Fruit fly (Drosophila melanogaster): ENCODE data around the gene CG43134.

The CG43134 gene

dm6 chrX:4200612-4201011, 46.5 kb upstream of the CG43134 start (continued):
- TF ChIP-seq dac (GFP tag; optimal IDR thresholded peaks at IDR 0.05) (no peak), topi (GFP tag; optimal IDR thresholded peaks at IDR 0.05) (no peak), Smox (GFP tag; optimal IDR thresholded peaks at IDR 0.05) (no peak), Hr4 (GFP tag; optimal IDR thresholded peaks at IDR 0.05) (no peak), CG32006 (GFP tag; optimal IDR thresholded peaks at IDR 0.05) (no peak), dsx (GFP tag; optimal IDR thresholded peaks at IDR 0.05; ENCODE audit: poor library complexity, severe bottlenecking) (peak; percentile 35), Sox102F (GFP tag; optimal IDR thresholded peaks at IDR 0.05) (no peak), CG16779 (tag; optimal IDR thresholded peaks at IDR 0.05) (no peak), Ets21C (GFP tag; optimal IDR thresholded peaks at IDR 0.05) (no peak), CG31627 (GFP tag; optimal IDR thresholded peaks at IDR 0.05) (no peak), eg (GFP tag; IDR thresholded peaks at IDR 0.05) (no peak), cyc (GFP tag; optimal IDR thresholded peaks at IDR 0.05) (no peak), CG11762 (GFP tag; optimal IDR thresholded peaks at IDR 0.05; ENCODE audit: insufficient read depth) (no peak), Met (GFP tag; optimal IDR thresholded peaks at IDR 0.05) (no peak), Eip93F (GFP tag; optimal IDR thresholded peaks at IDR 0.05) (no peak), CG34406 (GFP tag; optimal IDR thresholded peaks at IDR 0.05) (no peak), net (GFP tag; optimal IDR thresholded peaks at IDR 0.05) (no peak), CG3919 (GFP tag; optimal IDR thresholded peaks at IDR 0.05) (no peak), spab (GFP tag; optimal IDR thresholded peaks at IDR 0.05) (peak; percentile 29), pdm3 (GFP tag; optimal IDR thresholded peaks at IDR 0.05) (no peak), Ets96B (tag; optimal IDR thresholded peaks at IDR 0.05) (peak; percentile 21), CG7368 (GFP tag; optimal IDR thresholded peaks at IDR 0.05) (no peak), OdsH (GFP tag; optimal IDR thresholded peaks at IDR 0.05) (no peak), CG10669 (GFP tag; optimal IDR thresholded peaks at IDR 0.05) (no peak), Eip78C (GFP tag) (no peak), fkh (GFP tag; optimal IDR thresholded peaks at IDR 0.05) (no peak), Gug (GFP tag; IDR thresholded peaks at IDR 0.05) (no peak), CG1621 (tag; optimal IDR thresholded peaks at IDR 0.05) (no peak), Sox14 (GFP tag; optimal IDR thresholded peaks at IDR 0.05) (peak; percentile 21), svp (GFP tag) (no peak)

DNA sequence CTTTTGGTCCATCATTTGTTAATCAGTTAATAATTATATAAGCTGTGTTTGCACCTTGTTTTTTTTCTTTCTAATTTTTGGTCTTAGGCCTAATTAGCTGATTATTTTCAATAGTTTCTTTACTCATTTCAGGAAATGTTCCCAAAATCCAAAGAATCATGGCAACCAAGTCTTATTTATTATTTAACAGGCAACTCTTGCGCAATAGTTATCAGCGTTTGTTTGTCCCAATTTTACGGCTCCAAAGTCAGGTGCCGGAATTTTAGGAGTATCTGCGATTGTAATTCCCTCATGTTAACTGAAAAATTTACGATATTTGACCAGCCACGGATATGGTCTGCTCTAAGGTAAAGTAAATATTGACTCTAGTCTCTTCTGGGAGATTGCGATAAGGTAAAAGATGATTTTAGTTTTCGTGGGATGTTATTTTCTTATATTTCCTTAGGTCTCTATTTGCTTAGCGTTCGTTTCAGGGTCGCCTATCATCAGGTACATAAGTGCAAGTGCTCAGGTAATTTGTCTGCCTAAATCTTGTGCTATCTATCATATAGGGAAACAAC, 44.8 kb upstream of the CG43134 start:
- TF ChIP-seq fkh (GFP tag; optimal IDR thresholded peaks at IDR 0.05) = peak; percentile 89
- no peak for TF ChIP-seq fd85E (GFP tag; optimal IDR thresholded peaks at IDR 0.05)

DNA sequence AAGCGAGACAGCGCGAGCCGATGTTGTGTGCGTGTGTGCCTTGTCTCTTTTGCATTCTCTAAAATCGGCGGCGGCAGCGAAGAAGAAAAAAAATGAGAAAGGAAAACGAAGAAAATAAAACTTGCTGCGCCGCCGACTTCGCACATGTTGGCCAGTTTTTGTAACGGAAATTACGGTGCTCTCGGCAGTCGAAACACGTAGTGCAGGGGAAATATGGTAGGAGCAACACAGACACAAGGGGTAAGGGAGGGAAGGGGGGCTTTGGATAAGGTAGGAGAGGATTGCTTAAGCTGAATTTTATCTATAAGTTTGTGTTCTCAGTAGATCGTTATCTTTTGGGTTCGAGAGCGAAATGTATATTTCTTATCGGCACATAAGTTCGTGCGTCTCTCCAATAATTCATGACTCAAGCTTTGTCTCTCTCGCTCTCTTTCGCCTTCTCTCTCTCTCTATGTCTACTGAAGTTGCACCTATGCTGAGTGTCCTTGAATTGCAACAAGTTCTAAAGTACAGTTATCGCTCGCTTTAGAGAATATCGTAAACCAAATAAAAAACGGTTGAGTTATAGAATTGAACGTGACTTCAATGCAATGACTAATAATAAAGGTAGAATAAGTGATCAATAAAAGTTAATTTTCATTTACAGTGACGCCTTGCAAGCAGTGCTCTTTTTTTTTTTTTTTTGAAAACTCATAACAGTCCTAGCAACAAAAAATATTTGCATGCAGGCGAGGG, 43.2 kb upstream of the CG43134 start:
- peak; percentile 54; the same call in 2 of the 3 replicates for TF ChIP-seq CG6163 (GFP tag; IDR thresholded peaks at IDR 0.05)
- TF ChIP-seq Sox14 (GFP tag; optimal IDR thresholded peaks at IDR 0.05) = peak; percentile 24
- no peak for TF ChIP-seq Met (GFP tag; optimal IDR thresholded peaks at IDR 0.05)
- no peak for TF ChIP-seq cyc (GFP tag; optimal IDR thresholded peaks at IDR 0.05)
- TF ChIP-seq CG3032 (tag; optimal IDR thresholded peaks at IDR 0.05) = peak; percentile 28
- no peak for TF ChIP-seq CG6854 (GFP tag; optimal IDR thresholded peaks at IDR 0.05)
- TF ChIP-seq Eip75B (GFP tag; optimal IDR thresholded peaks at IDR 0.05) = no peak
- TF ChIP-seq spab (GFP tag; optimal IDR thresholded peaks at IDR 0.05) = no peak
- TF ChIP-seq achi (GFP tag; optimal IDR thresholded peaks at IDR 0.05) = peak; percentile 14
- TF ChIP-seq CG10631 (GFP tag; optimal IDR thresholded peaks at IDR 0.05) = peak; percentile 18
- TF ChIP-seq acj6 (GFP tag; optimal IDR thresholded peaks at IDR 0.05) = peak; percentile 6
- TF ChIP-seq CG8119 (GFP tag; IDR thresholded peaks at IDR 0.05) = peak; percentile 41; the same call in 2 of the 3 replicates
- TF ChIP-seq Gug (GFP tag; IDR thresholded peaks at IDR 0.05) = 0 out of 2 replicates have a peak, but pooled peaks have one; percentile 23
- TF ChIP-seq fd85E (GFP tag; optimal IDR thresholded peaks at IDR 0.05) = no peak
- no peak for TF ChIP-seq esn (GFP tag; optimal IDR thresholded peaks at IDR 0.05)
- no peak for TF ChIP-seq CG15336 (GFP tag; IDR thresholded peaks at IDR 0.05)
- TF ChIP-seq ss (GFP tag; optimal IDR thresholded peaks at IDR 0.05) = peak; percentile 29 to 64
- peak; percentile 11 for TF ChIP-seq pdm3 (GFP tag; optimal IDR thresholded peaks at IDR 0.05)
- peak; percentile 55; the same call in 2 of the 3 replicates for TF ChIP-seq eg (GFP tag; IDR thresholded peaks at IDR 0.05)
- TF ChIP-seq Ets21C (GFP tag; optimal IDR thresholded peaks at IDR 0.05) = no peak
- peak; percentile 22 for TF ChIP-seq fd59A (GFP tag; optimal IDR thresholded peaks at IDR 0.05)
- peak; percentile 45 for TF ChIP-seq CG6276 (GFP tag; optimal IDR thresholded peaks at IDR 0.05)
- TF ChIP-seq Sox102F (GFP tag; optimal IDR thresholded peaks at IDR 0.05) = no peak
- TF ChIP-seq CG6808 (GFP tag; optimal IDR thresholded peaks at IDR 0.05) = peak; percentile 8
- TF ChIP-seq CG3919 (GFP tag; optimal IDR thresholded peaks at IDR 0.05) = peak; percentile 7
- TF ChIP-seq CG8632 (GFP tag; optimal IDR thresholded peaks at IDR 0.05) = no peak
